Worm (Caenorhabditis elegans) whole organism, L4/young adult: ENCODE results near the gene C47E12.12.

Source experiments
- W03F9.2 ChIP-seq: fragments of 150-350 bp; optimal IDR thresholded peaks from 2 replicates; lab custom pipeline; 2014; ENCODE audit warnings: missing biosample characterization, missing genetic modification characterization
- dao-5 ChIP-seq: sonication (generic microtip); optimal IDR thresholded peaks from 2 replicates; lab custom pipeline; 2016; ENCODE audit warnings: missing genotype, missing genetic modification characterization, moderate library complexity, missing compliant biosample characterization
- him-1 ChIP-seq: sonication (generic microtip); optimal IDR thresholded peaks from 2 replicates; lab custom pipeline; 2016; ENCODE audit warnings: missing genotype, missing genetic modification reagents, missing genetic modification characterization, missing compliant biosample characterization

Gene C47E12.12

ce11 chrIV:9989416-9989815 lies 16.9 kb upstream of the C47E12.12 start:
- TF ChIP-seq dao-5 (tag; lab: Kevin White, UChicago) (no peak), him-1 (no peak), W03F9.2 (tag; lab: Kevin White, UChicago) (no peak)

- TF ChIP-seq dao-5 (tag; lab: Kevin White, UChicago): no peak
- TF ChIP-seq W03F9.2 (tag; lab: Kevin White, UChicago): no peak
- no peak for TF ChIP-seq him-1
Measured at ce11 chrIV:9982895-9983294, 10.4 kb upstream of the C47E12.12 start, which contains the start of gene mam-2. mam-2 (plus strand) TSS chrIV:9983195.

ce11 chrIV:9982226-9982794 lies 9.8 kb upstream of the C47E12.12 start, which contains the start of gene rrp-1:
rrp-1 (minus strand) TSS chrIV:9982276.
- TF ChIP-seq him-1 (no peak), dao-5 (tag; lab: Kevin White, UChicago) (no peak), W03F9.2 (tag; lab: Kevin White, UChicago) (no peak)

ce11 chrIV:9977602-9978172 lies 5.2 kb upstream of the C47E12.12 start, which contains the start of gene dhp-2:
dhp-2 (plus strand) TSS chrIV:9978122.
- TF ChIP-seq dao-5 (tag; lab: Kevin White, UChicago) (no peak), W03F9.2 (tag; lab: Kevin White, UChicago) (no peak), him-1 (no peak)

DNA sequence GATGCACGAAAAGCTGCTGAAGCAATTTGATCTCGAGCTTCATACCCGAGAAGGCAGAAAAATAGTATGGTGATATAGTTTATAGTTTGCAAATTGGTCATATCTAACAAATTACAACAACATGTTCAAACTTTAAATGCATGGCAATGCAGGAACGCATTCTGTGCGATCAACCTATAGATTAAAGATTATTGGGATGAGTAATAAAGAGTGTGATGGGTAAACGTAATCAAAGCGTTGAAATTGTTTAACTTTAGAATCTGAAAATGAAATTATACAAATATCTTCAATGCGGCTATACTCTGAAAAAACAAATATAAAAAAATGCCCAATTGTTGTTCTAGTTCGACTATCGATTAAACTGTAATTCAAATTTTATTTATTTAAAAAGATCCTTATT lies 3.8 kb upstream of the C47E12.12 start, which contains the start of gene C47E12.14:
Gene C47E12.14, minus strand, starts transcription at position 101 of the 400 bp plus-strand sequence.
- TF ChIP-seq W03F9.2 (tag; lab: Kevin White, UChicago): no peak
- TF ChIP-seq him-1: no peak
- TF ChIP-seq dao-5 (tag; lab: Kevin White, UChicago): no peak

DNA sequence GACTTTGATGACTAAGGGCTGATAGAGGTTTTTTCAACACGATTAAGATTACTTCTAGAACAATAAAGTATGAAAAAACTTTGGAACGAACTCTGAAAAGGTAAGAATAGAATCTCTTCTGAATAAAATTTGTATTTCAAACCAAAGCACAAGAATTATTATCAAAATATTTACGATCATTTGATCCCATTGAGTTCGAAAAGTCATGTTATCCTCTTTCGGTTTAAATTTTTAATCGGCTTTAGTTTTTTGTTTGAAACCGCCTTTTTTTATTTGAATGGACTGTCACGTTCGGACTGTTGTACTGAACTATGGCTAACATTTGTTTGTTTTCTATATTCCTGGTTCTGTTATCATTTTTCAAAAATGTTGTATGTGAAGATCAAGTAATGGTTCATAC lies 1.9 kb upstream of the C47E12.12 start, which contains the start of gene C47E12.9:
Gene C47E12.9, plus strand, starts transcription at position 301 of the 400 bp plus-strand sequence.
- TF ChIP-seq him-1 (no peak), dao-5 (tag; lab: Kevin White, UChicago) (no peak), W03F9.2 (tag; lab: Kevin White, UChicago) (no peak)

- TF ChIP-seq him-1 (no peak), W03F9.2 (tag; lab: Kevin White, UChicago) (no peak), dao-5 (tag; lab: Kevin White, UChicago) (no peak)
Measured at ce11 chrIV:9969081-9969480, 3.4 kb downstream of the C47E12.12 start, which contains the start of the genes kin-5 and C47E12.11. kin-5 (minus strand) TSS chrIV:9969181. C47E12.11 (plus strand) TSS chrIV:9969400.

ce11 chrIV:9963945-9964344 lies 8.6 kb downstream of the C47E12.12 start, which contains the start of gene T13H10.2:
T13H10.2 (plus strand) TSS chrIV:9964245.
- TF ChIP-seq dao-5 (tag; lab: Kevin White, UChicago) (no peak), him-1 (no peak)

ce11 chrIV:9953333-9953732 lies 19.2 kb downstream of the C47E12.12 start, which contains the start of gene gon-1:
gon-1 (minus strand) TSS chrIV:9953433.
- no peak for TF ChIP-seq him-1
- TF ChIP-seq W03F9.2 (tag; lab: Kevin White, UChicago): no peak
- no peak for TF ChIP-seq dao-5 (tag; lab: Kevin White, UChicago)

DNA sequence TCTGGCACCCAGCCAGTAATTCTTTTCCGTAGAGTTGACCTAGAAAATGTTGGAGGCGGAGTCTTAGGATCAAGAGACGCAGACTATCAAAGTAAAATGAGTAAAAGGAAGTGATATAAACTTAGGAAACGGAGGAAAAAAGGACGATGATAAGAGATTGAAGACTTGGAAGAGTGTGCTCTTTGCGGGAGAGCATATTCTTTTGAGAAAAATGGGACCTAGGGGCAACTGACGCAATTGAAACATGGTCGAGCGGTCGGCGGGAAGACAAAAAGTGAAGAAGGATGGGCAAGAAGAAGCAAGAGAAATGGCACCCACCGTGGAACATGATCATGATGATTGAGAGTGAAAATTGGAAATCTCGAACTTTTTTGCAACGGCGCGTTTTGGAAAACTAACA lies 24.5 kb downstream of the C47E12.12 start:
- TF ChIP-seq W03F9.2 (tag; lab: Kevin White, UChicago) (no peak), him-1 (no peak), dao-5 (tag; lab: Kevin White, UChicago) (no peak)

DNA sequence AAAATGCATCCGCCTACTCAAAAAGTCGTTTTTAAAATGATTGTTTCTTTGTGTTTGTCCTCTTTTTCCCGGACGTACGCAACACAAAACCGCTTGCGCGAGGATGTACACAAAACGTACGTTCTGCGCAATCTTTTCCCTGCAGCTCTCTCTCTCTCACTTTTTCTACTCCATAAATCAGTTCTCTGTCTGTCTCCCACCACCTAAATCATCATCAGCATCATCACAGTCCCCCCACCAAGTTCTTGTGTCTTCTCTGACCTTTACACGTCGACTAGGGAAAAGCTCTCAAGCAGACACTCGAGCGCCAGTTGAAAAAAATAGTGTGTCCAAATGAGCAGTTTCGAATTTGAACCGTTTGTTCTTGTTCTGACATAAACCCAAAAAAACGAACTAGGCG lies 28.2 kb downstream of the C47E12.12 start:
- TF ChIP-seq dao-5 (tag; lab: Kevin White, UChicago): no peak
- no peak for TF ChIP-seq W03F9.2 (tag; lab: Kevin White, UChicago)
- TF ChIP-seq him-1: no peak

ce11 chrIV:9943214-9943613 lies 29.3 kb downstream of the C47E12.12 start:
- no peak for TF ChIP-seq W03F9.2 (tag; lab: Kevin White, UChicago)
- TF ChIP-seq him-1: no peak
- no peak for TF ChIP-seq dao-5 (tag; lab: Kevin White, UChicago)

ce11 chrIV:9933580-9933979 lies 38.9 kb downstream of the C47E12.12 start, which contains the start of gene spe-29:
spe-29 (plus strand) TSS chrIV:9933880.
- no peak for TF ChIP-seq W03F9.2 (tag; lab: Kevin White, UChicago)

DNA sequence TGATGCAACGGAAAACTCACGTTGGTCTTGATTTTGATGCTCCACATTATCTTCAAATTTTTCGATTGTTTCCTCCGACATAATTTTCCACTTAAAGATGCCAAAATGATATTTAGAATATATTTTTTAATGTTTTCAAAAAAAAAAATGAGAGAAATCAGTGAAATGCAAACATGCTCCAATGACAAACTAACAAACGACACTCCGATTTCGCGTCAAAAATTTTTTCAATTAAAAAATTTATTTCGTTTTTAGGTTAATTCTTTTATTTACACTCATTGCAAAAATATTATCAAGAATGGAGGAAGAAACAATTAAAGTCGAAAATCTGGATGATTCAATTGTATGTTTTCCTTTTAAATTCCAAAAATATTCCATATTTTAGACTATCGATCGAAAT lies 40.5 kb downstream of the C47E12.12 start, which contains the start of the genes trmt-10A and F25H8.2:
Gene trmt-10A, minus strand, starts transcription at position 159 of the 400 bp plus-strand sequence.
Gene F25H8.2, plus strand, starts transcription at position 181 of the 400 bp plus-strand sequence.
- no peak for TF ChIP-seq dao-5 (tag; lab: Kevin White, UChicago)
